Worm (Caenorhabditis elegans) whole organism, L2 larva: ENCODE results near the gene F17C8.7.

Experiments used
- R02D3.7 ChIP-seq: fragments of 150-350 bp; optimal IDR thresholded peaks from 2 replicates; lab custom pipeline; 2014; ENCODE audit warnings: missing biosample characterization, missing genetic modification characterization
- elt-1 ChIP-seq: fragments of 150-350 bp; optimal IDR thresholded peaks from 2 replicates; lab custom pipeline; 2014; ENCODE audit warnings: missing biosample characterization, missing genetic modification characterization
- lin-11 ChIP-seq: fragments of 150-350 bp; sonication (generic microtip); optimal IDR thresholded peaks from 2 replicates; lab custom pipeline; 2014; ENCODE audit warnings: missing biosample characterization, missing genetic modification characterization, inconsistent platforms, mixed read lengths
- lin-13 ChIP-seq: fragments of 150-350 bp; optimal IDR thresholded peaks from 2 replicates; lab custom pipeline; 2014; ENCODE audit warnings: missing biosample characterization, missing genetic modification reagents, missing genetic modification characterization
- mdl-1 ChIP-seq, 2 experiments: fragments of 150-350 bp in 1 of 2; sonication (generic microtip) in 1 of 2; optimal IDR thresholded peaks; 2 replicates each; lab custom pipeline; 2017; ENCODE audit warnings: missing biosample characterization in 2 of 2, missing genetic modification characterization in 2 of 2
- nhr-12 ChIP-seq: fragments of 150-350 bp; optimal IDR thresholded peaks from 2 replicates; lab custom pipeline; 2014; ENCODE audit warnings: missing biosample characterization, missing genetic modification characterization
- nhr-237 ChIP-seq: fragments of 150-350 bp; optimal IDR thresholded peaks from 2 replicates; lab custom pipeline; 2014; ENCODE audit warnings: missing biosample characterization, missing genetic modification characterization
- nhr-25 ChIP-seq: fragments of 150-350 bp; sonication (generic microtip); optimal IDR thresholded peaks from 3 replicates; lab custom pipeline; 2014; ENCODE audit warnings: missing biosample characterization, missing genetic modification characterization
- skn-1 ChIP-seq: sonication (generic microtip); optimal IDR thresholded peaks from 2 replicates; lab custom pipeline; 2017; ENCODE audit warnings: missing biosample characterization, missing genetic modification characterization
- snpc-4 ChIP-seq: fragments of 150-350 bp; optimal IDR thresholded peaks from 2 replicates; lab custom pipeline; 2014; ENCODE audit warnings: missing biosample characterization, missing genetic modification characterization
- unc-39 ChIP-seq: fragments of 150-350 bp; optimal IDR thresholded peaks from 2 replicates; lab custom pipeline; 2014; ENCODE audit warnings: missing biosample characterization, missing genetic modification characterization
- unc-62 ChIP-seq: fragments of 150-350 bp; optimal IDR thresholded peaks from 2 replicates; lab custom pipeline; 2014; ENCODE audit warnings: missing biosample characterization, missing genetic modification reagents, missing genetic modification characterization
- zag-1 ChIP-seq: fragments of 150-350 bp; optimal IDR thresholded peaks from 2 replicates; lab custom pipeline; 2014; ENCODE audit warnings: missing biosample characterization, missing genetic modification characterization
- ztf-11 ChIP-seq: sonication (generic microtip); optimal IDR thresholded peaks from 2 replicates; lab custom pipeline; 2017; ENCODE audit warnings: missing biosample characterization, missing genetic modification characterization

ce11 chrIII:4708909-4709308 lies 26.6 kb upstream of the F17C8.7 start, which contains the start of gene T04A8.18:
- TF ChIP-seq nhr-237 (tag; lab: Kevin White, UChicago) (no peak), lin-13 (GFP tag; lab: Kevin White, UChicago) (no peak), zag-1 (tag; lab: Kevin White, UChicago) (no peak), elt-1 (tag; lab: Kevin White, UChicago) (no peak), unc-62 (GFP tag; lab: Kevin White, UChicago) (no peak), nhr-25 (tag; lab: Kevin White, UChicago) (no peak), ztf-11 (tag; lab: Kevin White, UChicago) (no peak), skn-1 (tag; lab: Kevin White, UChicago) (no peak), nhr-12 (tag; lab: Kevin White, UChicago) (no peak), unc-39 (tag; lab: Kevin White, UChicago) (no peak), mdl-1 (tag; optimal IDR thresholded peaks at IDR 0.05; lab: Kevin White, UChicago) (no peak), snpc-4 (tag; lab: Kevin White, UChicago) (no peak), R02D3.7 (tag; lab: Kevin White, UChicago) (no peak), lin-11 (tag; lab: Kevin White, UChicago) (no peak)
